Worm (Caenorhabditis elegans) whole organism, L3 larva: Measurements from ENCODE around the gene catp-7.

ENCODE experiments used
- R02D3.7 ChIP-seq: fragments of 150-350 bp; optimal IDR thresholded peaks from 2 replicates; lab custom pipeline; 2014; ENCODE audit warnings: missing biosample characterization, missing genetic modification characterization
- ZK546.5 ChIP-seq: sonication (generic microtip); optimal IDR thresholded peaks from 2 replicates; lab custom pipeline; 2017; ENCODE audit warnings: missing biosample characterization, missing genetic modification characterization
- aly-2 ChIP-seq: fragments of 150-350 bp; optimal IDR thresholded peaks from 2 replicates; lab custom pipeline; 2014; ENCODE audit warnings: missing biosample characterization, missing genetic modification characterization
- ama-1 ChIP-seq: fragments of 150-350 bp; optimal IDR thresholded peaks from 2 replicates; lab custom pipeline; 2018
- ceh-16 ChIP-seq: sonication (generic microtip); optimal IDR thresholded peaks from 2 replicates; lab custom pipeline; 2017; ENCODE audit warnings: missing biosample characterization, missing genetic modification characterization
- ceh-28 ChIP-seq: fragments of 150-350 bp; optimal IDR thresholded peaks from 2 replicates; lab custom pipeline; 2014; ENCODE audit warnings: missing biosample characterization, missing genetic modification reagents, missing genetic modification characterization
- ceh-82 ChIP-seq: fragments of 150-350 bp; optimal IDR thresholded peaks from 2 replicates; lab custom pipeline; 2014; ENCODE audit warnings: missing biosample characterization, missing genetic modification characterization
- ceh-9 ChIP-seq: sonication (generic microtip); optimal IDR thresholded peaks from 2 replicates; lab custom pipeline; 2018; ENCODE audit warnings: missing biosample characterization, missing genetic modification characterization
- egl-27 ChIP-seq: sonication (generic microtip); optimal IDR thresholded peaks from 4 replicates; lab custom pipeline; 2017; ENCODE audit warnings: missing biosample characterization, missing genetic modification reagents, missing genetic modification characterization
- egl-5 ChIP-seq: fragments of 150-350 bp; optimal IDR thresholded peaks from 2 replicates; lab custom pipeline; 2017; ENCODE audit warnings: missing biosample characterization, missing genetic modification reagents, missing genetic modification characterization, inconsistent platforms
- elt-1 ChIP-seq: fragments of 150-350 bp; optimal IDR thresholded peaks from 2 replicates; lab custom pipeline; 2014; ENCODE audit warnings: missing biosample characterization, missing genetic modification characterization
- elt-2 ChIP-seq: sonication (generic microtip); optimal IDR thresholded peaks from 2 replicates; lab custom pipeline; 2016; ENCODE audit warnings: missing genetic modification reagents, mild to moderate bottlenecking, missing genetic modification characterization, missing compliant biosample characterization
- eor-1 ChIP-seq, 2 experiments: fragments of 150-350 bp; optimal IDR thresholded peaks; 2 replicates each; lab custom pipeline; 2014 to 2018; ENCODE audit warnings: missing biosample characterization in 2 of 2, missing genetic modification characterization in 2 of 2
- fkh-10 ChIP-seq: sonication (generic microtip); optimal IDR thresholded peaks from 2 replicates; lab custom pipeline; 2017; ENCODE audit warnings: missing biosample characterization, missing genetic modification reagents, missing genetic modification characterization
- fkh-2 ChIP-seq: fragments of 150-350 bp; optimal IDR thresholded peaks from 2 replicates; lab custom pipeline; 2014; ENCODE audit warnings: missing biosample characterization, missing genetic modification reagents, missing genetic modification characterization
- fos-1 ChIP-seq: fragments of 150-350 bp; optimal IDR thresholded peaks from 2 replicates; lab custom pipeline; 2014; ENCODE audit warnings: missing biosample characterization, missing genetic modification characterization
- hmg-11 ChIP-seq: sonication (generic microtip); optimal IDR thresholded peaks from 2 replicates; lab custom pipeline; 2016; ENCODE audit warnings: missing genetic modification characterization, missing compliant biosample characterization
- jun-1 ChIP-seq: fragments of 150-350 bp; optimal IDR thresholded peaks from 2 replicates; lab custom pipeline; 2014; ENCODE audit warnings: missing biosample characterization, missing genetic modification reagents, missing genetic modification characterization
- lin-15B ChIP-seq: fragments of 150-350 bp; optimal IDR thresholded peaks from 2 replicates; lab custom pipeline; 2014; ENCODE audit warnings: missing biosample characterization, missing genetic modification characterization
- lin-39 ChIP-seq: fragments of 150-350 bp; optimal IDR thresholded peaks from 2 replicates; lab custom pipeline; 2018; ENCODE audit warnings: missing biosample characterization, missing genetic modification reagents, missing genetic modification characterization
- lsy-12 ChIP-seq: sonication (generic microtip); optimal IDR thresholded peaks from 2 replicates; lab custom pipeline; 2016; ENCODE audit warnings: mild to moderate bottlenecking, missing genetic modification characterization, missing compliant biosample characterization
- mml-1 ChIP-seq: fragments of 150-350 bp; sonication (generic microtip); optimal IDR thresholded peaks from 3 replicates; lab custom pipeline; 2014; ENCODE audit warnings: missing biosample characterization, missing genetic modification characterization
- nfya-1 ChIP-seq: sonication (generic microtip); optimal IDR thresholded peaks from 2 replicates; lab custom pipeline; 2017; ENCODE audit warnings: missing genetic modification characterization, mild to moderate bottlenecking, missing compliant biosample characterization, antibody characterized with exemption, moderate library complexity; ENCODE audit not compliant: insufficient read depth
- nhr-12 ChIP-seq: fragments of 150-350 bp; optimal IDR thresholded peaks from 2 replicates; lab custom pipeline; 2014; ENCODE audit warnings: missing biosample characterization, missing genetic modification characterization
- nhr-23 ChIP-seq: fragments of 150-350 bp; optimal IDR thresholded peaks from 2 replicates; lab custom pipeline; 2014; ENCODE audit warnings: missing biosample characterization, missing genetic modification reagents, missing genetic modification characterization
- nhr-237 ChIP-seq: fragments of 150-350 bp; optimal IDR thresholded peaks from 2 replicates; lab custom pipeline; 2014; ENCODE audit warnings: missing biosample characterization, missing genetic modification characterization
- nhr-25 ChIP-seq: sonication (generic microtip); optimal IDR thresholded peaks from 2 replicates; lab custom pipeline; 2017; ENCODE audit warnings: missing biosample characterization, missing genetic modification characterization
- nhr-28 ChIP-seq: fragments of 150-350 bp; optimal IDR thresholded peaks from 2 replicates; lab custom pipeline; 2014; ENCODE audit warnings: missing biosample characterization, missing genetic modification characterization
- nhr-43 ChIP-seq: sonication (generic microtip); optimal IDR thresholded peaks from 2 replicates; lab custom pipeline; 2016; ENCODE audit warnings: mild to moderate bottlenecking, missing genetic modification characterization, missing compliant biosample characterization; ENCODE audit not compliant: poor library complexity, severe bottlenecking
- nhr-67 ChIP-seq: fragments of 150-350 bp; optimal IDR thresholded peaks from 2 replicates; lab custom pipeline; 2014; ENCODE audit warnings: missing biosample characterization, missing genetic modification characterization
- nhr-76 ChIP-seq: fragments of 150-350 bp; sonication (generic microtip); optimal IDR thresholded peaks from 5 replicates; lab custom pipeline; 2014; ENCODE audit warnings: missing biosample characterization, missing genetic modification characterization
- nhr-77 ChIP-seq: fragments of 150-350 bp; optimal IDR thresholded peaks from 2 replicates; lab custom pipeline; 2014; ENCODE audit warnings: missing biosample characterization, missing genetic modification characterization
- pha-4 ChIP-seq: fragments of 150-350 bp; optimal IDR thresholded peaks from 2 replicates; lab custom pipeline; 2014; ENCODE audit warnings: missing biosample characterization, missing genetic modification reagents, missing genetic modification characterization
- pqm-1 ChIP-seq: fragments of 150-350 bp; optimal IDR thresholded peaks from 2 replicates; lab custom pipeline; 2017; ENCODE audit warnings: missing biosample characterization, missing genetic modification characterization, inconsistent platforms
- tbx-2 ChIP-seq: sonication (generic microtip); optimal IDR thresholded peaks from 2 replicates; lab custom pipeline; 2016; ENCODE audit warnings: mild to moderate bottlenecking, missing genetic modification characterization, missing compliant biosample characterization
- unc-39 ChIP-seq: sonication (generic microtip); optimal IDR thresholded peaks from 4 replicates; lab custom pipeline; 2017; ENCODE audit warnings: missing biosample characterization, missing genetic modification characterization
- unc-62 ChIP-seq: fragments of 150-350 bp; sonication (generic microtip); optimal IDR thresholded peaks from 4 replicates; lab custom pipeline; 2014; ENCODE audit warnings: missing biosample characterization, missing genetic modification reagents, missing genetic modification characterization
- zag-1 ChIP-seq: fragments of 150-350 bp; optimal IDR thresholded peaks from 2 replicates; lab custom pipeline; 2014; ENCODE audit warnings: missing biosample characterization, missing genetic modification characterization
- ztf-4 ChIP-seq: fragments of 150-350 bp; optimal IDR thresholded peaks from 2 replicates; lab custom pipeline; 2014; ENCODE audit warnings: missing biosample characterization, missing genetic modification characterization

The catp-7 gene

ce11 chrIV:8587057-8587456, 1.3 kb downstream of the catp-7 start:
- TF ChIP-seq ceh-82 (tag; lab: Kevin White, UChicago) (peak; percentile 54), nhr-12 (no peak), pha-4 (tag; lab: Kevin White, UChicago) (peak; percentile 40), hmg-11 (tag; lab: Kevin White, UChicago) (peak; percentile 80), nhr-25 (no peak), nhr-77 (tag; lab: Kevin White, UChicago) (no peak), nhr-76 (tag; lab: Kevin White, UChicago) (no peak), unc-62 (peak; percentile 95), eor-1 (tag; optimal IDR thresholded peaks at IDR 0.05; lab: Kevin White, UChicago) (no peak), elt-1 (tag; lab: Kevin White, UChicago) (peak; percentile 14), pqm-1 (tag; lab: Kevin White, UChicago) (peak; percentile 29), nhr-67 (tag; lab: Kevin White, UChicago) (no peak), tbx-2 (tag; lab: Kevin White, UChicago) (no peak), unc-39 (no peak), aly-2 (tag; lab: Kevin White, UChicago) (no peak), lsy-12 (no peak), nhr-237 (tag; lab: Kevin White, UChicago) (no peak), mml-1 (tag; lab: Kevin White, UChicago) (no peak), jun-1 (tag; lab: Kevin White, UChicago) (peak; percentile 59), R02D3.7 (tag; lab: Kevin White, UChicago) (peak; percentile 11), ceh-28 (peak; percentile 17), lin-15B (peak; percentile 59), zag-1 (peak; percentile 26), lin-39 (tag; lab: Kevin White, UChicago) (peak; percentile 75), egl-5 (no peak), fos-1 (tag; lab: Kevin White, UChicago) (peak; percentile 23), ama-1 (lab: Kevin White, UChicago) (peak; percentile 20), nhr-28 (tag; lab: Kevin White, UChicago) (no peak), ztf-4 (tag; lab: Kevin White, UChicago) (no peak), nfya-1 (tag; lab: Kevin White, UChicago) (peak; percentile 49)
- TF ChIP-seq, all 47 proteins: peak for 15

DNA sequence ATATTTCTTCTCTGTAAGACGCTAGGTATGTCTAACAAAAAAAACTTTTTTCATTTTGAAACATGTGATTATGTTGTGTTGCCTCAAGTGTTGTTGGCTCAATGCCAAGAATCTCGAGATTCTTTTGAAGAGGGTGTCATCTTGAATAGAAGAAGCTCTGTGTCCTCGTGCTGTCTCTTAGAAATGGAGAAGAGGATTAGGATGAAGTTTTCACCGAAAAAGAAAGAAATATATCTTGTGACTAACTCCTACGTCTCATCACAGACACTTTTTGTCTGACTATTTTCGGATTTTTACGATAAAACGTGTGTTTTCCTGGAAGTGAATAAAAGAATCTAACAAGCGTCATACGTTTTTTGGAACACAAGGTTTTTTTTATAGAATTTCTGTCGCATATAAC, 1.8 kb downstream of the catp-7 start:
- TF ChIP-seq nfya-1 (tag; lab: Kevin White, UChicago) (peak; percentile 12), elt-1 (tag; lab: Kevin White, UChicago) (no peak)

- TF ChIP-seq unc-62 (no peak), unc-39 (no peak), nhr-76 (tag; lab: Kevin White, UChicago) (no peak), nhr-67 (tag; lab: Kevin White, UChicago) (no peak), elt-2 (tag; lab: Kevin White, UChicago) (no peak), eor-1 (tag; optimal IDR thresholded peaks at IDR 0.05; lab: Kevin White, UChicago) (no peak), nhr-23 (tag; lab: Kevin White, UChicago) (no peak), hmg-11 (tag; lab: Kevin White, UChicago) (no peak), nhr-43 (tag; lab: Kevin White, UChicago) (no peak), nhr-77 (tag; lab: Kevin White, UChicago) (no peak), ztf-4 (tag; lab: Kevin White, UChicago) (no peak), lsy-12 (no peak), ceh-16 (tag; lab: Kevin White, UChicago) (no peak), fkh-2 (tag; lab: Kevin White, UChicago) (no peak), nhr-12 (no peak)
Observed at ce11 chrIV:8595317-8595716, 9.5 kb downstream of the catp-7 start, which contains the start of gene Y59H11AR.3. Gene Y59H11AR.3 (minus strand): TSS chrIV:8595417.

DNA sequence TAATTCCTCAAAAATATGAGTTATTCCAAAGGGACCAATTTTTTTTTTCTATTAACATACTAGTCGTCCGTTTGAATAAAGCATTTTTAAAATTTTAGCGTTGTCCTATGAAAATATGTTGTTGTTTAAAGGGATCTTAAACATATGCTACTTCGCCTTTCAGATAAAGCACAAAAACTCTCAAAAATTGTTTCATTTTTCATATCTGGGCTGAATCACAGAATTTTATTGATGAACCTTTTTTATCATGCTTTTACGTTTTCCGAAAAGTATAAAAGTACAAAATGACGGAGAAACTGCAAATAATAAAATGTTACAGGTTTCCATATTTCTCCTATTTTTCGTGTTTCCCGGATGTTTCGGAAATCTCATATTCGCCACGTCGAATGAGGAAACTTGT, 10.0 kb downstream of the catp-7 start, which contains the start of gene clec-181:
clec-181 (plus strand) TSS at position 301 of the 400 bp plus-strand sequence.
- TF ChIP-seq egl-27 (tag; lab: Kevin White, UChicago), result no peak
- TF ChIP-seq nhr-237 (tag; lab: Kevin White, UChicago), result no peak
- TF ChIP-seq fkh-10 (GFP tag; lab: Kevin White, UChicago), result no peak
- TF ChIP-seq lsy-12, result no peak
- no peak for TF ChIP-seq nhr-77 (tag; lab: Kevin White, UChicago)
- TF ChIP-seq nhr-28 (tag; lab: Kevin White, UChicago), result no peak
- no peak for TF ChIP-seq eor-1 (tag; optimal IDR thresholded peaks at IDR 0.05; lab: Kevin White, UChicago)
- no peak for TF ChIP-seq elt-1 (tag; lab: Kevin White, UChicago)
- TF ChIP-seq egl-5, result no peak
- no peak for TF ChIP-seq ceh-9 (tag; lab: Kevin White, UChicago)
- no peak for TF ChIP-seq ZK546.5 (tag; lab: Kevin White, UChicago)
- no peak for TF ChIP-seq lin-39 (tag; lab: Kevin White, UChicago)
- TF ChIP-seq hmg-11 (tag; lab: Kevin White, UChicago), result no peak
- no peak for TF ChIP-seq ceh-16 (tag; lab: Kevin White, UChicago)
- TF ChIP-seq pqm-1 (tag; lab: Kevin White, UChicago), result no peak
- no peak for TF ChIP-seq jun-1 (tag; lab: Kevin White, UChicago)
- TF ChIP-seq nhr-25, result no peak
- no peak for TF ChIP-seq tbx-2 (tag; lab: Kevin White, UChicago)
- TF ChIP-seq zag-1, result no peak
- no peak for TF ChIP-seq pha-4 (tag; lab: Kevin White, UChicago)
